Fruit fly (Drosophila melanogaster) whole organism, wandering third instar larva: ENCODE data around the gene CG17906.
A peak's percentile ranks its signal among the peaks of the same experiment; 100 is the strongest.

ENCODE experiments used
- Abd-B ChIP-seq: fragments of >200 bp; optimal IDR thresholded peaks from 2 replicates; lab custom pipeline; 2017; ENCODE audit warnings: missing biosample characterization, missing genetic modification characterization
- CG32264 ChIP-seq: fragments of 200-800 bp; sonication (Bioruptor generic); optimal IDR thresholded peaks from 2 replicates; lab custom pipeline; 2016; ENCODE audit warnings: missing biosample characterization, missing genetic modification characterization
- Dfd ChIP-seq: fragments of >200 bp; optimal IDR thresholded peaks from 2 replicates; lab custom pipeline; 2017; ENCODE audit warnings: missing biosample characterization, missing genetic modification characterization
- Hnf4 ChIP-seq: fragments of 200-800 bp; sonication (Bioruptor generic); optimal IDR thresholded peaks from 2 replicates; lab custom pipeline; 2016; ENCODE audit warnings: missing biosample characterization, mild to moderate bottlenecking, missing genetic modification characterization
- Mio ChIP-seq: sonication (Bioruptor generic); optimal IDR thresholded peaks from 2 replicates; lab custom pipeline; 2016; ENCODE audit warnings: missing biosample characterization, missing genetic modification characterization
- Vsx2 ChIP-seq: fragments of 200-300, 225-300 bp; sonication (Bioruptor generic); optimal IDR thresholded peaks from 2 replicates; lab custom pipeline; 2018; ENCODE audit warnings: missing biosample characterization, missing genetic modification characterization; ENCODE audit not compliant: partially characterized antibody
- brk ChIP-seq: fragments of 200-800 bp; sonication (Bioruptor generic); optimal IDR thresholded peaks from 2 replicates; lab custom pipeline; 2016; ENCODE audit warnings: missing biosample characterization, mild to moderate bottlenecking, missing genetic modification characterization
- fru ChIP-seq: fragments of 200-800 bp; sonication (Bioruptor generic); optimal IDR thresholded peaks from 3 replicates; lab custom pipeline; 2016; ENCODE audit warnings: missing biosample characterization, mild to moderate bottlenecking, missing genetic modification characterization
- h ChIP-seq: fragments of 200-800 bp; sonication (Bioruptor generic); optimal IDR thresholded peaks from 3 replicates; lab custom pipeline; 2016; ENCODE audit warnings: missing biosample characterization, mild to moderate bottlenecking, missing genetic modification characterization
- jim ChIP-seq: fragments of 175-275, 200-325 bp; sonication (Bioruptor generic); optimal IDR thresholded peaks from 2 replicates; lab custom pipeline; 2016; ENCODE audit warnings: missing biosample characterization, mild to moderate bottlenecking, missing genetic modification characterization
- pan ChIP-seq: fragments of >200 bp; optimal IDR thresholded peaks from 2 replicates; lab custom pipeline; 2017
- psq ChIP-seq: fragments of 200-800 bp; sonication (Bioruptor generic); optimal IDR thresholded peaks from 3 replicates; lab custom pipeline; 2017; ENCODE audit warnings: missing biosample characterization, mild to moderate bottlenecking, missing genetic modification characterization, moderate library complexity
- woc ChIP-seq: sonication (Bioruptor generic); optimal IDR thresholded peaks from 2 replicates; lab custom pipeline; 2016; ENCODE audit warnings: missing biosample characterization, mild to moderate bottlenecking, missing genetic modification characterization

- TF ChIP-seq fru (peak; percentile 0), Mio (GFP tag; lab: Kevin White, UChicago) (no peak), CG32264 (GFP tag; lab: Kevin White, UChicago) (no peak), Hnf4 (GFP tag; lab: Kevin White, UChicago) (no peak), brk (GFP tag; lab: Kevin White, UChicago) (no peak), h (GFP tag; lab: Kevin White, UChicago) (no peak), Vsx2 (GFP tag; lab: Kevin White, UChicago) (no peak), pan (lab: Kevin White, UChicago) (no peak), psq (no peak), woc (GFP tag; lab: Kevin White, UChicago) (no peak), Abd-B (GFP tag; lab: Kevin White, UChicago) (no peak), Dfd (GFP tag; lab: Kevin White, UChicago) (no peak), jim (GFP tag; lab: Kevin White, UChicago) (no peak)
These were observed 17.5 kb downstream of the CG17906 start, which contains the start of gene CG13102 for dm6 chr2L:9011543-9012238.
